Worm (Caenorhabditis elegans) whole organism, L2 larva: ENCODE data around the gene C33H5.13.

Experiments
- ZK546.5 ChIP-seq: sonication (generic microtip); optimal IDR thresholded peaks from 2 replicates; lab custom pipeline; 2017; ENCODE audit warnings: missing biosample characterization, missing genetic modification characterization
- ceh-82 ChIP-seq: fragments of 150-350 bp; optimal IDR thresholded peaks from 2 replicates; lab custom pipeline; 2014; ENCODE audit warnings: missing biosample characterization, missing genetic modification characterization
- elt-3 ChIP-seq: sonication (generic microtip); optimal IDR thresholded peaks from 2 replicates; lab custom pipeline; 2017; ENCODE audit warnings: missing biosample characterization, missing genetic modification characterization
- gmeb-1 ChIP-seq: fragments of 150-350 bp; optimal IDR thresholded peaks from 2 replicates; lab custom pipeline; 2014; ENCODE audit warnings: missing biosample characterization, missing genetic modification characterization
- mdl-1 ChIP-seq, 2 experiments: fragments of 150-350 bp in 1 of 2; sonication (generic microtip) in 1 of 2; optimal IDR thresholded peaks; 2 replicates each; lab custom pipeline; 2017; ENCODE audit warnings: missing biosample characterization in 2 of 2, missing genetic modification characterization in 2 of 2
- nhr-11 ChIP-seq: fragments of 150-350 bp; optimal IDR thresholded peaks from 2 replicates; lab custom pipeline; 2014; ENCODE audit warnings: missing biosample characterization, missing genetic modification characterization
- nhr-23 ChIP-seq: fragments of 150-350 bp; optimal IDR thresholded peaks from 2 replicates; lab custom pipeline; 2014; ENCODE audit warnings: missing biosample characterization, missing genetic modification reagents, missing genetic modification characterization
- nhr-237 ChIP-seq: fragments of 150-350 bp; optimal IDR thresholded peaks from 2 replicates; lab custom pipeline; 2014; ENCODE audit warnings: missing biosample characterization, missing genetic modification characterization
- unc-39 ChIP-seq: fragments of 150-350 bp; optimal IDR thresholded peaks from 2 replicates; lab custom pipeline; 2014; ENCODE audit warnings: missing biosample characterization, missing genetic modification characterization
- unc-62 ChIP-seq: fragments of 150-350 bp; optimal IDR thresholded peaks from 2 replicates; lab custom pipeline; 2014; ENCODE audit warnings: missing biosample characterization, missing genetic modification reagents, missing genetic modification characterization

- no peak for TF ChIP-seq ceh-82 (tag; lab: Kevin White, UChicago)
- no peak for TF ChIP-seq elt-3 (tag; lab: Kevin White, UChicago)
- TF ChIP-seq nhr-237 (tag; lab: Kevin White, UChicago): no peak
- no peak for TF ChIP-seq ZK546.5
- no peak for TF ChIP-seq unc-39 (tag; lab: Kevin White, UChicago)
- TF ChIP-seq unc-62 (GFP tag; lab: Kevin White, UChicago): no peak
- no peak for TF ChIP-seq nhr-23 (tag; lab: Kevin White, UChicago)
- TF ChIP-seq mdl-1 (tag; optimal IDR thresholded peaks at IDR 0.05; lab: Kevin White, UChicago): no peak
- no peak for TF ChIP-seq nhr-11 (tag; lab: Kevin White, UChicago)
- no peak for TF ChIP-seq gmeb-1 (tag; lab: Kevin White, UChicago)
Measured at ce11 chrIV:7808583-7808982, 16.5 kb upstream of the C33H5.13 start, which contains the start of gene C33H5.1.
